Worm (Caenorhabditis elegans): ENCODE results near the gene gpa-2.

Gene gpa-2

DNA sequence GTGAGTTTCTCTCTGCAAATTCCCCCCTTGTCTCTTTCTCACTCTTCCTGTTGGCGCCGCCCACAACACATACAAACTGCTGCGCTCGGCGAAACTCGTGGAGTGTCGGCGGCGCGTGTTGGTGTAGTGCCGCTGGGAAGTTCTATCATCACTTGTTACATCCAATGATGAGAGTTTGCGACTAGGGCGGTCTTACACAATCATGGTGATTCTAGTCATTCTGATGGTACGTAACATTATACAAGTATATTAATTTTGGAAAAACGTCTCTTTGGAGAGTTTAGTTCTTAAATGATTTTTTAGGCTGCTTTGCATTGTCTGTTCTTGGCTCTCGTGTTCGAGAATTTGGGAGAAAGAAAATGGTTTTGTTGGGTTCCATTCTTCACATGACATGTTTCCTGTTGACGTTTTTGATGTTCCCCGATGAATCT, 21.8 kb upstream of the gpa-2 start (continued):
- peak; percentile 56 to 79 for TF ChIP-seq lin-35 (GFP tag; optimal IDR thresholded peaks at IDR 0.05)
- no peak for TF ChIP-seq sptf-1 (tag; optimal IDR thresholded peaks at IDR 0.05)
- TF ChIP-seq dpl-1 (GFP tag; optimal IDR thresholded peaks at IDR 0.05), result peak; percentile 37 to 64 (median 56)
- no peak for TF ChIP-seq unc-30 (tag; optimal IDR thresholded peaks at IDR 0.05)
- peak; percentile 68 for TF ChIP-seq efl-3 (GFP tag; optimal IDR thresholded peaks at IDR 0.05)
- peak; percentile 71 for TF ChIP-seq skn-1 (tag; optimal IDR thresholded peaks at IDR 0.05)
- TF ChIP-seq fkh-4 (tag; optimal IDR thresholded peaks at IDR 0.05; ENCODE audit: borderline replicate concordance), result no peak
- peak; percentile 89 for TF ChIP-seq xbp-1 (tag; optimal IDR thresholded peaks at IDR 0.05)
- TF ChIP-seq nhr-76 (tag; optimal IDR thresholded peaks at IDR 0.05), result no peak
- peak; percentile 96 for TF ChIP-seq ama-1 (optimal IDR thresholded peaks at IDR 0.05)
- no peak for TF ChIP-seq C34B4.2 (tag; optimal IDR thresholded peaks at IDR 0.05)
- no peak for TF ChIP-seq ces-1 (GFP tag; optimal IDR thresholded peaks at IDR 0.05)
- peak; percentile 74 for TF ChIP-seq mab-9 (GFP tag; IDR thresholded peaks at IDR 0.05)
- no peak for TF ChIP-seq ets-5 (GFP tag; IDR thresholded peaks at IDR 0.05)
- TF ChIP-seq lin-14 (GFP tag; optimal IDR thresholded peaks at IDR 0.05), result peak; percentile 92
- peak; percentile 81 for TF ChIP-seq mep-1 (tag; optimal IDR thresholded peaks at IDR 0.05)
- TF ChIP-seq nhr-77 (tag; optimal IDR thresholded peaks at IDR 0.05), result peak; percentile 72
- TF ChIP-seq hpl-2 (GFP tag; optimal IDR thresholded peaks at IDR 0.05), result peak; percentile 63
- TF ChIP-seq efl-1 (optimal IDR thresholded peaks at IDR 0.05), result peak; percentile 66 to 77
- TF ChIP-seq efl-1 (GFP tag; optimal IDR thresholded peaks at IDR 0.05 in 1 of 2), result peak; percentile 53 to 96
- TF ChIP-seq elt-3 (tag; optimal IDR thresholded peaks at IDR 0.05), result peak; percentile 16 to 80 (median 29)
- TF ChIP-seq C04F5.9 (tag; optimal IDR thresholded peaks at IDR 0.05), result peak; percentile 45
- TF ChIP-seq grh-1 (GFP tag; IDR thresholded peaks at IDR 0.05), result peak; percentile 84
- TF ChIP-seq sup-37 (GFP tag; optimal IDR thresholded peaks at IDR 0.05), result peak; percentile 73
- TF ChIP-seq zip-4 (GFP tag; optimal IDR thresholded peaks at IDR 0.05), result peak; percentile 69
- TF ChIP-seq tlp-1 (tag; optimal IDR thresholded peaks at IDR 0.05), result no peak
- peak; percentile 80 for TF ChIP-seq irx-1 (tag; optimal IDR thresholded peaks at IDR 0.05)
- peak; percentile 22 for TF ChIP-seq unc-130 (tag; optimal IDR thresholded peaks at IDR 0.05)
- TF ChIP-seq elt-2 (tag; optimal IDR thresholded peaks at IDR 0.05), result peak; percentile 89
- TF ChIP-seq Y116A8C.19 (tag; optimal IDR thresholded peaks at IDR 0.05; ENCODE audit: borderline replicate concordance), result no peak
- 0 out of 2 replicates have a peak, but pooled peaks have one; percentile 28 for TF ChIP-seq ceh-88 (GFP tag; IDR thresholded peaks at IDR 0.05)
- TF ChIP-seq pax-3 (tag; optimal IDR thresholded peaks at IDR 0.05), result peak; percentile 74
- peak; percentile 8 for TF ChIP-seq nhr-237 (tag; optimal IDR thresholded peaks at IDR 0.05)
- no peak for TF ChIP-seq egl-27 (tag; optimal IDR thresholded peaks at IDR 0.05)
- peak; percentile 81 for TF ChIP-seq lin-39 (tag; optimal IDR thresholded peaks at IDR 0.05)
- TF ChIP-seq sox-4 (tag; optimal IDR thresholded peaks at IDR 0.05), result peak; percentile 49
- TF ChIP-seq ceh-63 (GFP tag; optimal IDR thresholded peaks at IDR 0.05), result no peak
- TF ChIP-seq nhr-19 (GFP tag; conservative IDR thresholded peaks at IDR 0.05), result peak; percentile 95
- peak; percentile 97 for TF ChIP-seq nhr-85 (tag)

DNA sequence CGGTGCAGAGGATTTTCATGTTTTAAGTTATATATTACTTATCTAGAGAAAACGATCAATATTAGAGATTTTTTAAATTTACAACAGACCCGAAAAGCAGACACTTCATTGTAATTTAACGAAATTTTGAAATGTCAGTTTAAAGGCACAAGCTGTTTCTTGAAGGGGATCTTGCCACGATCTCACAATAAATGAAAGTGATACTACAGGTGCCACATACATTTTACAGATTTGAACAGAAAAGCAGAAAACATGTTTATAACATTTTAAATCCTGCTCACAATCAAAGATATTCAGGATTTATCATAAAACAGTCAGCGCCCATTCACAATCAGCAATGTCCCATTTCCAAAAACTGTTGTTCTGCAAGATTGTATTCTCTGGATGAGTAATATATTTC, 20.9 kb upstream of the gpa-2 start:
- no peak for TF ChIP-seq hlh-17 (GFP tag; optimal IDR thresholded peaks at IDR 0.05; ENCODE audit: borderline replicate concordance)
- TF ChIP-seq aha-1 (tag; optimal IDR thresholded peaks at IDR 0.05), result no peak
- TF ChIP-seq ceh-8 (GFP tag; optimal IDR thresholded peaks at IDR 0.05), result no peak
- no peak for TF ChIP-seq zip-4 (GFP tag; optimal IDR thresholded peaks at IDR 0.05)
- TF ChIP-seq fkh-10 (GFP tag; optimal IDR thresholded peaks at IDR 0.05), result no peak

Measured in whole organism, L1 larva.